Fruit fly (Drosophila melanogaster): Measurements from ENCODE around the gene SmD1.

DNA sequence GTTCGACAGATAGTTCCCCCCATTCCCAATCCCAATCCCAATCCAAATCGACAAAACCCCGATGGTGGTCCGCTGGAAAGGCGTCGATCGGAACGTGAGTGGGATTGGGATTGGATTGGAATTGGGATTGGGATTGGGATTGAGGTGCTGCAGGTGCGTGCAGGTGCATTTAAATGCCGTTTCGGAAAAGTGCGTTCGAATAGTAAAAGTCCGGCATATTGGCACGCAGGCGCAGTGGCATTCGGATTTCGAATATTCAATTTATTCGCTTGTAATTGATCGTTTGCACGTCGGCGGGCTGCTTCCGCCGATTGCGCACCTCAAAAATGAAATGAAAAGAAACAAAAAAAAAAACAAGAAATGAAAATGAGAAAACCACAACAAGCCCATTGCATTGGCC, 29.0 kb downstream of the SmD1 start:
- TF ChIP-seq OdsH (GFP tag; optimal IDR thresholded peaks at IDR 0.05) (no peak), CG8632 (GFP tag; optimal IDR thresholded peaks at IDR 0.05) (no peak), dac (GFP tag; optimal IDR thresholded peaks at IDR 0.05) (no peak), CG4318 (GFP tag; optimal IDR thresholded peaks at IDR 0.05) (no peak), Blimp-1 (GFP tag; optimal IDR thresholded peaks at IDR 0.05) (no peak)

Data from whole organism, prepupa.